Worm (Caenorhabditis elegans): Measurements from ENCODE around the gene F21D5.6.

- TF ChIP-seq dao-5 (tag; optimal IDR thresholded peaks at IDR 0.05) (no peak), him-1 (tag; optimal IDR thresholded peaks at IDR 0.05) (no peak), W03F9.2 (tag; optimal IDR thresholded peaks at IDR 0.05) (no peak)
Observed at ce11 chrIV:8739294-8739693, 1.9 kb downstream of the F21D5.6 start, which contains the start of gene F21D5.5.

Measured in whole organism, L4/young adult.